Worm (Caenorhabditis elegans) whole organism, L3 larva: ENCODE results near the gene C39B10.3.

ENCODE experiments used
- ama-1 ChIP-seq: fragments of 150-350 bp; optimal IDR thresholded peaks from 2 replicates; lab custom pipeline; 2018
- elt-3 ChIP-seq, 3 experiments: fragments of 150-350 bp in 1 of 3; sonication (generic microtip) in 2 of 3; optimal IDR thresholded peaks; 2 replicates in 2 of 3; 4 replicates in 1 of 3; lab custom pipeline; 2014 to 2017; ENCODE audit warnings: missing biosample characterization in 3 of 3, missing genetic modification characterization in 3 of 3
- mdl-1 ChIP-seq: fragments of 150-350 bp; optimal IDR thresholded peaks from 2 replicates; lab custom pipeline; 2014; ENCODE audit warnings: missing biosample characterization, missing genetic modification characterization
- nhr-28 ChIP-seq: fragments of 150-350 bp; optimal IDR thresholded peaks from 2 replicates; lab custom pipeline; 2014; ENCODE audit warnings: missing biosample characterization, missing genetic modification characterization
- pqm-1 ChIP-seq: fragments of 150-350 bp; optimal IDR thresholded peaks from 2 replicates; lab custom pipeline; 2017; ENCODE audit warnings: missing biosample characterization, missing genetic modification characterization, inconsistent platforms
- skn-1 ChIP-seq: fragments of 150-350 bp; optimal IDR thresholded peaks from 2 replicates; lab custom pipeline; 2014; ENCODE audit warnings: missing biosample characterization, missing genetic modification characterization
- ztf-11 ChIP-seq: fragments of 150-350 bp; optimal IDR thresholded peaks from 2 replicates; lab custom pipeline; 2014; ENCODE audit warnings: missing biosample characterization, missing genetic modification characterization

ce11 chrX:10404051-10404450 lies 39.9 kb upstream of the C39B10.3 start:
- TF ChIP-seq mdl-1 (tag; lab: Kevin White, UChicago) (no peak), elt-3 (tag; optimal IDR thresholded peaks at IDR 0.05; lab: Kevin White, UChicago) (no peak), ama-1 (no peak), nhr-28 (tag; lab: Kevin White, UChicago) (no peak), skn-1 (no peak), pqm-1 (tag; lab: Kevin White, UChicago) (no peak), ztf-11 (tag; lab: Kevin White, UChicago) (no peak)
